Fruit fly (Drosophila melanogaster) whole organism, embryonic: Measurements from ENCODE around the gene CG43675.

Experiments
- Aef1 ChIP-seq: fragments of 200-800 bp; sonication (Bioruptor generic); IDR thresholded peaks from 3 replicates; pipeline ENCODE4 v1.3.6; 2022; ENCODE audit warnings: missing biosample characterization, missing genetic modification characterization
- Bteb2 ChIP-seq: fragments of 200-800 bp; sonication (Bioruptor generic); optimal IDR thresholded peaks from 2 replicates; lab custom pipeline; 2016; ENCODE audit warnings: missing biosample characterization, missing genetic modification characterization
- CG10321 ChIP-seq: fragments of 200-800 bp; sonication (Bioruptor generic); IDR thresholded peaks from 2 replicates; pipeline ENCODE4 v1.3.6; 2022; ENCODE audit warnings: missing biosample characterization, missing genetic modification characterization
- CG10462 ChIP-seq: fragments of 200-800 bp; sonication (Bioruptor generic); optimal IDR thresholded peaks from 2 replicates; lab custom pipeline; 2016; ENCODE audit warnings: missing biosample characterization, missing genetic modification characterization
- CG14965 ChIP-seq: fragments of 200-800 bp; sonication (Bioruptor generic); optimal IDR thresholded peaks from 2 replicates; lab custom pipeline; 2016; ENCODE audit warnings: missing biosample characterization, missing genetic modification characterization, borderline replicate concordance
- CG1602 ChIP-seq: fragments of 200-800 bp; sonication (Bioruptor generic); optimal IDR thresholded peaks from 3 replicates; lab custom pipeline; 2016; ENCODE audit warnings: missing biosample characterization, missing genetic modification characterization
- CG18011 ChIP-seq: fragments of 200-800 bp; sonication (Bioruptor generic); optimal IDR thresholded peaks from 2 replicates; lab custom pipeline; 2017; ENCODE audit warnings: missing biosample characterization, missing genetic modification characterization, mild to moderate bottlenecking, moderate library complexity, missing genotype
- CG4282 ChIP-seq: fragments of 200-800 bp; sonication (Bioruptor generic); optimal IDR thresholded peaks from 2 replicates; lab custom pipeline; 2016; ENCODE audit warnings: missing biosample characterization, missing genetic modification characterization
- CG4328 ChIP-seq: fragments of 200-800 bp; sonication (Bioruptor generic); optimal IDR thresholded peaks from 3 replicates; lab custom pipeline; 2017; ENCODE audit warnings: missing biosample characterization, missing genetic modification reagents, missing genetic modification characterization
- CG5953 ChIP-seq: fragments of 200-800 bp; sonication (Bioruptor generic); IDR thresholded peaks from 2 replicates; pipeline ENCODE4 v1.3.6; 2022; ENCODE audit warnings: missing biosample characterization, missing genetic modification characterization
- CG6854 ChIP-seq: fragments of 200-800 bp; sonication (Bioruptor generic); optimal IDR thresholded peaks from 3 replicates; lab custom pipeline; 2017; ENCODE audit warnings: missing biosample characterization, mild to moderate bottlenecking, missing genetic modification characterization
- CG7928 ChIP-seq: fragments of 200-800 bp; sonication (Bioruptor generic); optimal IDR thresholded peaks from 2 replicates; lab custom pipeline; 2017; ENCODE audit warnings: missing biosample characterization, mild to moderate bottlenecking, missing genetic modification characterization
- CG7987 ChIP-seq: fragments of 200-800 bp; sonication (Bioruptor generic); optimal IDR thresholded peaks from 2 replicates; lab custom pipeline; 2018; ENCODE audit warnings: missing biosample characterization, mild to moderate bottlenecking, missing genetic modification characterization, moderate library complexity
- CG8290 ChIP-seq, 3 experiments: fragments of 200-800 bp; sonication (Bioruptor generic); optimal IDR thresholded peaks; 2 replicates each; lab custom pipeline; 2016 to 2019; ENCODE audit warnings: missing biosample characterization in 3 of 3, missing genetic modification characterization in 3 of 3, mild to moderate bottlenecking in 2 of 3, moderate library complexity in 1 of 3
- CG8388 ChIP-seq: fragments of 200-800 bp; sonication (Bioruptor generic); optimal IDR thresholded peaks from 2 replicates; lab custom pipeline; 2019; ENCODE audit warnings: missing biosample characterization, mild to moderate bottlenecking, missing genetic modification characterization, moderate library complexity
- CG9437 ChIP-seq: fragments of 200-800 bp; sonication (Bioruptor generic); optimal IDR thresholded peaks from 2 replicates; lab custom pipeline; 2018; ENCODE audit warnings: missing biosample characterization, mild to moderate bottlenecking, missing genetic modification characterization
- CTCF ChIP-seq: fragments of 200-800 bp; sonication (Bioruptor generic); optimal IDR thresholded peaks from 2 replicates; lab custom pipeline; 2017; ENCODE audit warnings: missing biosample characterization, mild to moderate bottlenecking, missing genetic modification characterization, moderate library complexity
- Camta ChIP-seq: fragments of 200-800 bp; sonication (Bioruptor generic); optimal IDR thresholded peaks from 2 replicates; lab custom pipeline; 2016; ENCODE audit warnings: missing biosample characterization, missing genetic modification characterization
- D19B ChIP-seq: fragments of 200-800 bp; sonication (Bioruptor generic); optimal IDR thresholded peaks from 2 replicates; lab custom pipeline; 2017; ENCODE audit warnings: missing biosample characterization, mild to moderate bottlenecking, missing genetic modification characterization
- Deaf1 ChIP-seq: fragments of 200-800 bp; optimal IDR thresholded peaks from 3 replicates; lab custom pipeline; 2019; ENCODE audit warnings: missing biosample characterization, mild to moderate bottlenecking, missing genetic modification characterization, moderate library complexity
- Dip3 ChIP-seq: fragments of 200-800 bp; sonication (Bioruptor generic); optimal IDR thresholded peaks from 3 replicates; lab custom pipeline; 2016; ENCODE audit warnings: missing biosample characterization, missing genetic modification characterization
- Fer3 ChIP-seq: fragments of 200-800 bp; sonication (Bioruptor generic); optimal IDR thresholded peaks from 2 replicates; lab custom pipeline; 2018; ENCODE audit warnings: missing biosample characterization, mild to moderate bottlenecking, missing genetic modification characterization, moderate library complexity
- HHEX ChIP-seq: fragments of 200-800 bp; sonication (Bioruptor generic); optimal IDR thresholded peaks from 3 replicates; lab custom pipeline; 2017; ENCODE audit warnings: missing biosample characterization, mild to moderate bottlenecking, missing genetic modification characterization, missing genetic modification reagents
- Hmr ChIP-seq: fragments of 200-800 bp; sonication (Bioruptor generic); optimal IDR thresholded peaks from 3 replicates; lab custom pipeline; 2017; ENCODE audit warnings: mild to moderate bottlenecking, missing biosample characterization, missing genetic modification reagents, missing genetic modification characterization
- Max ChIP-seq: fragments of 200-800 bp; sonication (Bioruptor generic); optimal IDR thresholded peaks from 2 replicates; lab custom pipeline; 2016; ENCODE audit warnings: missing biosample characterization, mild to moderate bottlenecking, missing genetic modification characterization
- NC2α ChIP-seq: fragments of 200-800 bp; sonication (Bioruptor generic); optimal IDR thresholded peaks from 2 replicates; lab custom pipeline; 2016; ENCODE audit warnings: missing biosample characterization, missing genetic modification characterization
- NC2β ChIP-seq: fragments of 200-800 bp; sonication (Bioruptor generic); optimal IDR thresholded peaks from 2 replicates; lab custom pipeline; 2016; ENCODE audit warnings: missing biosample characterization, missing genetic modification characterization
- Side ChIP-seq: fragments of 200-800 bp; sonication (Bioruptor generic); optimal IDR thresholded peaks from 2 replicates; lab custom pipeline; 2016; ENCODE audit warnings: missing biosample characterization, missing genetic modification characterization
- Trl ChIP-seq, 3 experiments: fragments of >200 bp in 2 of 3; fragments of 200-800 bp in 1 of 3; sonication (Bioruptor generic) in 1 of 3; optimal IDR thresholded peaks; 2 replicates in 1 of 3; 3 replicates in 2 of 3; lab custom pipeline; 2016 to 2017; ENCODE audit warnings: missing biosample characterization in 1 of 3, missing genetic modification characterization in 1 of 3
- Vsx1 ChIP-seq: fragments of 200-800 bp; sonication (Bioruptor generic); optimal IDR thresholded peaks from 2 replicates; lab custom pipeline; 2017; ENCODE audit warnings: missing biosample characterization, mild to moderate bottlenecking, missing genetic modification characterization, missing genetic modification reagents
- Xbp1 ChIP-seq: fragments of 200-800 bp; sonication (Bioruptor generic); optimal IDR thresholded peaks from 3 replicates; lab custom pipeline; 2016; ENCODE audit warnings: missing biosample characterization, mild to moderate bottlenecking, missing genetic modification characterization
- ato ChIP-seq: fragments of 200-800 bp; sonication (Bioruptor generic); IDR thresholded peaks from 2 replicates; pipeline ENCODE4 v1.3.6; 2022; ENCODE audit warnings: missing biosample characterization, missing genetic modification characterization; ENCODE audit not compliant: partially characterized antibody
- chinmo ChIP-seq: fragments of 200-800 bp; sonication (Bioruptor generic); IDR thresholded peaks from 4 replicates; pipeline ENCODE4 v1.3.6; 2022; ENCODE audit warnings: missing biosample characterization, missing genetic modification characterization; ENCODE audit not compliant: partially characterized antibody
- da ChIP-seq: fragments of 200-800 bp; sonication (Bioruptor generic); optimal IDR thresholded peaks from 2 replicates; lab custom pipeline; 2016; ENCODE audit warnings: missing biosample characterization, missing genetic modification characterization
- dm ChIP-seq: fragments of 200-800 bp; sonication (Bioruptor generic); optimal IDR thresholded peaks from 3 replicates; lab custom pipeline; 2016; ENCODE audit warnings: missing biosample characterization, missing genetic modification characterization
- emc ChIP-seq: fragments of 200-800 bp; sonication (Bioruptor generic); optimal IDR thresholded peaks from 2 replicates; lab custom pipeline; 2016; ENCODE audit warnings: missing biosample characterization, missing genetic modification characterization
- ems ChIP-seq: fragments of 200-800 bp; sonication (Bioruptor generic); optimal IDR thresholded peaks from 3 replicates; lab custom pipeline; 2016; ENCODE audit warnings: missing biosample characterization, missing genetic modification characterization
- esg ChIP-seq: fragments of 200-800 bp; sonication (Bioruptor generic); conservative IDR thresholded peaks from 2 replicates; pipeline ENCODE4 v1.3.6; 2022; ENCODE audit warnings: missing biosample characterization, missing genetic modification characterization
- ewg ChIP-seq: fragments of 200-800 bp; sonication (Bioruptor generic); optimal IDR thresholded peaks from 3 replicates; lab custom pipeline; 2017; ENCODE audit warnings: mild to moderate bottlenecking, missing biosample characterization, missing genetic modification reagents, missing genetic modification characterization
- fru ChIP-seq: fragments of >200 bp; optimal IDR thresholded peaks from 2 replicates; lab custom pipeline; 2017
- grau ChIP-seq: fragments of 200-800 bp; optimal IDR thresholded peaks from 3 replicates; lab custom pipeline; 2019; ENCODE audit warnings: missing biosample characterization, mild to moderate bottlenecking, missing genetic modification characterization, moderate library complexity
- gro ChIP-seq: fragments of 200-800 bp; sonication (Bioruptor generic); optimal IDR thresholded peaks from 2 replicates; lab custom pipeline; 2016; ENCODE audit warnings: missing biosample characterization, missing genetic modification characterization
- oc ChIP-seq: fragments of 200-800 bp; sonication (Bioruptor generic); optimal IDR thresholded peaks from 2 replicates; lab custom pipeline; 2018; ENCODE audit warnings: missing biosample characterization, mild to moderate bottlenecking, missing genetic modification characterization, moderate library complexity
- pb ChIP-seq: fragments of 200-800 bp; sonication (Bioruptor generic); optimal IDR thresholded peaks from 3 replicates; lab custom pipeline; 2016; ENCODE audit warnings: missing biosample characterization, missing genetic modification characterization
- pfk ChIP-seq: fragments of 200-800 bp; sonication (Bioruptor generic); optimal IDR thresholded peaks from 2 replicates; lab custom pipeline; 2018; ENCODE audit warnings: missing biosample characterization, mild to moderate bottlenecking, missing genetic modification characterization, moderate library complexity
- schlank ChIP-seq: fragments of 200-800 bp; sonication (Bioruptor generic); optimal IDR thresholded peaks from 2 replicates; lab custom pipeline; 2018; ENCODE audit warnings: missing biosample characterization, mild to moderate bottlenecking, missing genetic modification characterization
- scrt ChIP-seq: fragments of 200-800 bp; sonication (Bioruptor generic); optimal IDR thresholded peaks from 2 replicates; lab custom pipeline; 2018; ENCODE audit warnings: missing biosample characterization, mild to moderate bottlenecking, missing genetic modification characterization, moderate library complexity
- sima ChIP-seq: fragments of 200-800 bp; sonication (Bioruptor generic); optimal IDR thresholded peaks from 2 replicates; lab custom pipeline; 2016; ENCODE audit warnings: missing biosample characterization, missing genetic modification characterization

Gene CG43675

DNA sequence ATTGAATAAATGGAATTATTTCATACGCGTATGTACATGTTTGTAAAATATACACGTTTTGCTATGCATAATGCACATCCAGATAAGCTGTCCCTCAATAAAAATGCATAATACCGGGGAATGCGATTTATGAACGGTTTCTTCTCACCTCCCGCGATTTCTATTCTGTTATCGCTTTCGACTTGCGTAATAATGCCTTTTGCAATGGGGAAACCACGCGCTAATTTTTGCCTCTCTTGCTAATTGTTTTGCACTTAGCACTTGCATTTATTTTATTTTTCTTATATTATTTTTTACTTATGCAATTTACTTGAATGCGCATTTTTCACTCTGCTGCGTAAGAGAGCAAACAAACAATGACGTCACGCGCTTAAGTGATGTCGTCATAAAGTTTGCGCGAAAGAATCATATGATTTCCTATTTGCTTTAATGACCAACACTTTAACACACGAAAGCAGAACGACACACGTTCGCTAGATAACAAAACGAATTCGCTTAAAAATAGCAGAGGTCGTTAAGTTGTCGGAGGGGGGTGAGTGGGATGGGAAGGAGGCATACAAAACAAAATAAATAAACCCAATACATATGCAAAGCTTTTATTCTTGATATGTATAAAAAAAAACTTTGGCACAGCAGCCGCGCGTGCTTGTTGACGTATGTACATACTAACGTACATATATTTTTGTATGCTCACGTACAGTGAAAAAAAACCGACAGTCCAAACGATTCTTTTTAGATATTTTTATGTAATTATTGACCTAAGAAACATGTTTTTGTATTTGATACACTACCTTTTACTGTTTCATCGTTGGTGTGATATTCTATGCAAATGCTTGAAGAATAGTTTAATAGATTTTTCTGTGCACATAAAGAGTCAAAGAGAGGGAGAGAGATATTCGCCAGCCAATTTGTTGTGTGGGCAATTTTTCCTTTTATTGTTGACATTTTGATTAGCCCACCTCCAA is 3.6 kb upstream of the CG43675 start (continued):
- TF ChIP-seq Vsx1 (GFP tag; lab: Kevin White, UChicago) (peak; percentile 65), Deaf1 (peak; percentile 63), CG18011 (GFP tag; lab: Kevin White, UChicago) (peak; percentile 53), pfk (GFP tag; lab: Kevin White, UChicago) (peak; percentile 27), gro (GFP tag; lab: Kevin White, UChicago) (peak; percentile 75), CG9437 (GFP tag; lab: Kevin White, UChicago) (peak; percentile 52), CG6854 (GFP tag; lab: Kevin White, UChicago) (peak; percentile 59), Bteb2 (GFP tag; lab: Kevin White, UChicago) (peak; percentile 69), Xbp1 (GFP tag; lab: Kevin White, UChicago) (peak; percentile 71), CG4328 (GFP tag; lab: Kevin White, UChicago) (peak; percentile 48), CG7987 (GFP tag; lab: Kevin White, UChicago) (peak; percentile 89), Side (GFP tag; lab: Kevin White, UChicago) (peak; percentile 20), HHEX (GFP tag; lab: Kevin White, UChicago) (peak; percentile 63), oc (tag; lab: Kevin White, UChicago) (no peak), CG7928 (peak; percentile 54), CG10462 (GFP tag; lab: Kevin White, UChicago) (peak; percentile 18), ewg (GFP tag; lab: Kevin White, UChicago) (peak; percentile 19), Fer3 (peak; percentile 51), ato (GFP tag; lab: Robert Waterston, UW) (no peak), da (GFP tag; lab: Kevin White, UChicago) (no peak), Max (peak; percentile 39), CG8388 (GFP tag; lab: Kevin White, UChicago) (peak; percentile 12), CG14965 (GFP tag; lab: Kevin White, UChicago) (no peak), CG10321 (GFP tag; lab: Robert Waterston, UW) (no peak), fru (no peak), CG5953 (no peak), NC2β (peak; percentile 19), Dip3 (peak; percentile 73), CTCF (GFP tag; lab: Kevin White, UChicago) (peak; percentile 18), scrt (GFP tag; lab: Kevin White, UChicago) (peak; percentile 61), Camta (peak; percentile 54), CG1602 (GFP tag; lab: Kevin White, UChicago) (peak; percentile 46), emc (peak; percentile 5), CG8290 (GFP tag; optimal IDR thresholded peaks at IDR 0.05; lab: Kevin White, UChicago) (no peak), CG8290 (tag; optimal IDR thresholded peaks at IDR 0.05; lab: Kevin White, UChicago) (peak in 1 of 2 experiments; percentile 22), grau (tag; lab: Kevin White, UChicago) (peak; percentile 76), chinmo (GFP tag; lab: Robert Waterston, UW) (no peak), sima (GFP tag; lab: Kevin White, UChicago) (peak; percentile 4), schlank (tag; lab: Kevin White, UChicago) (peak; percentile 57), ems (GFP tag; lab: Kevin White, UChicago) (peak; percentile 69), Hmr (GFP tag; lab: Kevin White, UChicago) (peak; percentile 77), Aef1 (no peak), dm (peak; percentile 29), pb (peak; percentile 43), esg (GFP tag; lab: Robert Waterston, UW) (no peak), CG4282 (GFP tag; lab: Kevin White, UChicago) (no peak), D19B (GFP tag; lab: Kevin White, UChicago) (peak; percentile 71), NC2α (GFP tag; lab: Kevin White, UChicago) (peak; percentile 35), Trl (optimal IDR thresholded peaks at IDR 0.05; lab: Kevin White, UChicago) (no peak), Trl (GFP tag; optimal IDR thresholded peaks at IDR 0.05; lab: Kevin White, UChicago) (peak; percentile 8)
